Worm (Caenorhabditis elegans): Measurements from ENCODE around the gene mca-2.

DNA sequence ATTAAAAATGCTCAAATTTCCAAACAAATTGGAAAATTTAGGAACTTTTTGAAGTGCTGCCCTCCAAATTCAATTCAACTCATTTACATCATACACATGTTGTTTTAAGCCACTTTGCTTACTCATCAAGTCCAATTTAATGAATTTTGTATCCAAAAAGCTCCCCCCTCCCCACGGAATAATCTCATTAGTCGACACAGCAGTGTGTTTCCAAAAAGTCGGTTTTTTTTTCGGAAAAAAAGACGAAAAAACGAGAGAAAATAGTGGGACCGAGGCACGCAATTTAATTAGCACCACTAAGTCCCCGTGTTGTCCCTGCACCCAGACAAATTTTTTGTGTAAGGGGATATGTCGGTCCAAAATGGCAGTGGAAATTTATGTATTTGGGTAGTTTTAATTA is 31.5 kb upstream of the mca-2 start:
- TF ChIP-seq him-1 (tag; optimal IDR thresholded peaks at IDR 0.05) (peak; percentile 33), W03F9.2 (tag; optimal IDR thresholded peaks at IDR 0.05) (no peak)
